Worm (Caenorhabditis elegans): ENCODE data around the gene C24H12.6.

Gene C24H12.6

DNA sequence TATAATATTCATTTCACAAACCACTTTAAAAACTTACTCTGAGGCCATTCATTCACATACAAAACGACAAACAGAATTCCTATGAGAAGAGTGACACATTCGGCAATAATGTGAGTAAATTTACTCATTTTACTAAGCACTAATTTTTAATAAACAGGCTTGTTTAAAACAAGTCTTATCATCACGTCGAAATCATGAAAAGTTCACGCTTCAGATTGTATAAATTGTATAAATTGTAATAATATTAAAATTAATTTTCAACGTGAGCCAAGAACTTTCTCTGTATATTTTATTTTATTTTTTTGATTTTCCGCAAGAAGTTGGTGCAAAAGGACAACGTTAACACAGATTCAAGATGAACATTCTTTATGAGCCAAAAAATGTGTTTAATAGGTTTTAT, at the start of gene C24H12.6:
Gene C24H12.6, minus strand, starts transcription at position 101 of the 400 bp plus-strand sequence.
- no peak for TF ChIP-seq zag-1 (tag; optimal IDR thresholded peaks at IDR 0.05)
- no peak for TF ChIP-seq unc-62 (GFP tag; optimal IDR thresholded peaks at IDR 0.05)
- TF ChIP-seq egl-27 (tag; optimal IDR thresholded peaks at IDR 0.05) = no peak
- no peak for TF ChIP-seq dmd-4 (tag; optimal IDR thresholded peaks at IDR 0.05)
- no peak for TF ChIP-seq nhr-25 (tag; optimal IDR thresholded peaks at IDR 0.05)
- no peak for TF ChIP-seq aly-2 (tag; optimal IDR thresholded peaks at IDR 0.05)
- no peak for TF ChIP-seq crh-2 (tag; optimal IDR thresholded peaks at IDR 0.05)
- no peak for TF ChIP-seq lin-39 (tag; optimal IDR thresholded peaks at IDR 0.05)
- TF ChIP-seq lin-13 (GFP tag; optimal IDR thresholded peaks at IDR 0.05) = no peak
- no peak for TF ChIP-seq sma-3 (GFP tag; optimal IDR thresholded peaks at IDR 0.05)
- no peak for TF ChIP-seq ztf-4 (tag; optimal IDR thresholded peaks at IDR 0.05)
- TF ChIP-seq blmp-1 (tag; optimal IDR thresholded peaks at IDR 0.05; ENCODE audit: insufficient read depth) = no peak

DNA sequence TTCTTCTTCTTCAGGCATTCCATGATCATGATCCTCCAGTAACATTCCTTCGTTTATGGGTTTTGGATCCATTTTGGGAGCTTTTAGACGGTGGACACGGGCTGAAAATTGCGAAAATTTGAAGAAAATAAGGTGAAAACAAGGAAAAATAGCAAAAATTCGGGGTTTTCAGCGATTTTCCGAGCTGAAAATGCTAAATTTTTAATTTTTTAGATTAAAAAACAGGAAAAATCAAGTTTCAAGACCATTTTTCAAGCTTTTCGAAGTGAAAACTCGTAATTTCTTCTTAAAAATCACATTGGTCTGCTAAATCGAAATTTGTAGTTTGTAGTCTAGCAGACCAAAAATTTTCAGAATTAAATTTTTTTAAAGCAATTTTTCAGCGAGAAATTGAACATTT, 48.6 kb upstream of the C24H12.6 start, which contains the start of gene nfyb-1:
Gene nfyb-1, minus strand, starts transcription at position 101 of the 400 bp plus-strand sequence.
- no peak for TF ChIP-seq nhr-6 (tag; optimal IDR thresholded peaks at IDR 0.05)
- no peak for TF ChIP-seq egl-27 (tag; optimal IDR thresholded peaks at IDR 0.05)
- TF ChIP-seq nhr-129 (tag; optimal IDR thresholded peaks at IDR 0.05) = no peak
- no peak for TF ChIP-seq nhr-21 (tag; optimal IDR thresholded peaks at IDR 0.05)
- no peak for TF ChIP-seq ztf-1 (GFP tag; conservative IDR thresholded peaks at IDR 0.05)
- no peak for TF ChIP-seq crh-2 (tag; optimal IDR thresholded peaks at IDR 0.05)
- no peak for TF ChIP-seq snpc-4 (tag; optimal IDR thresholded peaks at IDR 0.05)
- no peak for TF ChIP-seq nhr-237 (tag; optimal IDR thresholded peaks at IDR 0.05)
- no peak for TF ChIP-seq lin-11 (tag; optimal IDR thresholded peaks at IDR 0.05)
- TF ChIP-seq sma-9 (GFP tag; optimal IDR thresholded peaks at IDR 0.05) = no peak
- no peak for TF ChIP-seq sma-9 (tag; optimal IDR thresholded peaks at IDR 0.05)
- no peak for TF ChIP-seq mdl-1 (tag; optimal IDR thresholded peaks at IDR 0.05)
- TF ChIP-seq nhr-10 (tag; optimal IDR thresholded peaks at IDR 0.05) = no peak
- TF ChIP-seq ztf-11 (tag; optimal IDR thresholded peaks at IDR 0.05) = no peak
- TF ChIP-seq gmeb-1 (tag; optimal IDR thresholded peaks at IDR 0.05) = no peak
- TF ChIP-seq C34F6.9 (tag; optimal IDR thresholded peaks at IDR 0.05) = no peak
- TF ChIP-seq ceh-16 (tag; optimal IDR thresholded peaks at IDR 0.05) = no peak

DNA sequence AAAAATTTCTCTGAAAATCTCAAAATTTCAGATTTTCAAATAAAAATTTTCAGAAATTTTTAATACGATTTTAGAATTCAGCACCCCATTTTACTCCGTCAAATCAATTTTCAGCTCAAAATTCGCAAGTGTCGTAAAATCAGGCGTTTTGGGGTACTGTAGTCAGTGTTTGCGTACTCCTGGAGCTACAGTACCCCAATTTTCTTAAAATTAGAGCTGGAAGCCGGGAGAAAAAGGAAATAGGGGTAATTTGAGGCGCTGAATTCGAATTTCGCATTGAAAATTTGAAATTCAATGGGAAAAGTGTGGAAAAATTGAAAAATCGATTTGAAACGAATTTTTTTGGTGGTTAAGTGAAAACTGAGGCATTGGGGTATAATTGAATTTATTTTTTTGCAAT, 42.6 kb upstream of the C24H12.6 start:
- TF ChIP-seq nhr-12 (tag; optimal IDR thresholded peaks at IDR 0.05) (no peak), lsy-2 (tag; optimal IDR thresholded peaks at IDR 0.05) (peak; percentile 45 to 68)

DNA sequence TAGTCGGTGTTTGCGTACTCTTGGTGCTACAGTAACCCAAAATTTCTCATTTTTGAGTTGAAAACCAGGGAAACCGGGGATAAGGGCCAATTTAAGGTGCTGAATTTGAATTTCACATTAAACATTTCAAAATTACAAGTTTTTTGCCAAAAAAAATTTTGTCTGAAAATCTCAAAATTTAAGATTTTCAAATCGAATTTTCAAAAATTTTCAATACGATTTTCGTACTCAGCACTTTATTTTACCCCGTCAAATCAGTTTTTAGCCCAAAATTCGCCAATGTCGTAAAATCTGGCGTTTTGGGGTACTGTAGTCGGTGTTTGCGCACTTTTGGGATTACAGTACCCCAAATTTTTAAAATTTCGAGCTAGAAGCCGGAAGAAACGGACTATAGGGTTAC, 42.2 kb upstream of the C24H12.6 start, which contains the start of gene W10D9.3:
Gene W10D9.3, minus strand, starts transcription at position 101 of the 400 bp plus-strand sequence.
- TF ChIP-seq nhr-21 (tag; optimal IDR thresholded peaks at IDR 0.05) = no peak
- no peak for TF ChIP-seq ztf-1 (GFP tag; conservative IDR thresholded peaks at IDR 0.05)
- TF ChIP-seq nhr-12 (tag; optimal IDR thresholded peaks at IDR 0.05) = no peak
- TF ChIP-seq R02D3.7 (tag; optimal IDR thresholded peaks at IDR 0.05) = no peak
- TF ChIP-seq nhr-10 (tag; optimal IDR thresholded peaks at IDR 0.05) = no peak
- TF ChIP-seq elt-3 (tag; optimal IDR thresholded peaks at IDR 0.05) = no peak
- TF ChIP-seq lin-39 (tag; optimal IDR thresholded peaks at IDR 0.05) = no peak
- TF ChIP-seq Y55F3AM.14 (GFP tag; optimal IDR thresholded peaks at IDR 0.05) = no peak
- TF ChIP-seq ceh-16 (tag; optimal IDR thresholded peaks at IDR 0.05) = no peak
- TF ChIP-seq dmd-4 (tag; optimal IDR thresholded peaks at IDR 0.05) = no peak
- TF ChIP-seq C34F6.9 (tag; optimal IDR thresholded peaks at IDR 0.05) = no peak
- TF ChIP-seq ZK546.5 (tag; optimal IDR thresholded peaks at IDR 0.05) = no peak
- TF ChIP-seq nhr-25 (tag; optimal IDR thresholded peaks at IDR 0.05) = no peak
- no peak for TF ChIP-seq nhr-11 (tag; optimal IDR thresholded peaks at IDR 0.05)

DNA sequence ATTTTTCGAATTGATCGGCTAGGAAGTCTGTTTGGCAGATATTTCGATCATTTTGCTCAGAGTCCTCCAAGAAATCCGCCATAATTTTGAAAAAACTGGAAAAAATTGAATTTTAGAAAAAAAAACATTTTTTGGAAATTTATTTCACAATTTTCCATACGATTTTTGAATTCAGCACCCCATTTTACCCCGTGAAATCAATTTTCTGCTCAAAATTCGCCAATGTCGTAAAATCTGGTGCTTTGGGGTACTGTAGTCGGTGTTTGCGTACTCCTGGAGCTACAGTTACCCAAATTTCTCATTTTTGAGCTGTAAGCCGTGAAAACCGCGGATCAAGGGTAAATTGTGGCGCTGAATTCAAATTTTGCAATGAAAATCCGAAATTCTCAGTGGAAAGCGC, 39.1 kb upstream of the C24H12.6 start, which contains the start of gene gvd-1:
Gene gvd-1, minus strand, starts transcription at position 101 of the 400 bp plus-strand sequence.
- TF ChIP-seq egl-27 (tag; optimal IDR thresholded peaks at IDR 0.05) (no peak), ztf-11 (tag; optimal IDR thresholded peaks at IDR 0.05) (no peak), aly-2 (tag; optimal IDR thresholded peaks at IDR 0.05) (no peak), nhr-77 (tag; optimal IDR thresholded peaks at IDR 0.05) (no peak), blmp-1 (tag; optimal IDR thresholded peaks at IDR 0.05; ENCODE audit: insufficient read depth) (no peak), fos-1 (tag; optimal IDR thresholded peaks at IDR 0.05) (no peak), C34F6.9 (tag; optimal IDR thresholded peaks at IDR 0.05) (no peak), nhr-25 (tag; optimal IDR thresholded peaks at IDR 0.05) (no peak), dmd-4 (tag; optimal IDR thresholded peaks at IDR 0.05) (no peak), mdl-1 (tag; optimal IDR thresholded peaks at IDR 0.05) (no peak), elt-3 (tag; optimal IDR thresholded peaks at IDR 0.05) (no peak), lsy-2 (tag; optimal IDR thresholded peaks at IDR 0.05) (no peak), ama-1 (optimal IDR thresholded peaks at IDR 0.05) (no peak), unc-39 (tag; optimal IDR thresholded peaks at IDR 0.05) (no peak)

Measured in whole organism, L2 larva.